Worm (Caenorhabditis elegans) whole organism, L1 larva: ENCODE results near the gene T16A1.4.

Source experiments
- F16B12.6 ChIP-seq: fragments of 150-350 bp; optimal IDR thresholded peaks from 2 replicates; lab custom pipeline; 2014; ENCODE audit warnings: missing biosample characterization, missing genetic modification characterization
- ama-1 ChIP-seq: fragments of 150-350 bp; optimal IDR thresholded peaks from 2 replicates; lab custom pipeline; 2014
- egl-13 ChIP-seq: sonication (generic microtip); optimal IDR thresholded peaks from 2 replicates; lab custom pipeline; 2016; ENCODE audit warnings: missing genotype, missing genetic modification reagents, missing genetic modification characterization, missing compliant biosample characterization
- elt-2 ChIP-seq: sonication (generic microtip); optimal IDR thresholded peaks from 2 replicates; lab custom pipeline; 2016; ENCODE audit warnings: missing genetic modification characterization, mild to moderate bottlenecking, inconsistent platforms, missing compliant biosample characterization, missing genetic modification reagents
- fkh-8 ChIP-seq: sonication (generic microtip); optimal IDR thresholded peaks from 2 replicates; lab custom pipeline; 2016; ENCODE audit warnings: mild to moderate bottlenecking, missing genetic modification characterization, missing compliant biosample characterization
- mab-9 ChIP-seq: fragments of 200-800 bp; sonication (Bioruptor generic); IDR thresholded peaks from 2 replicates; pipeline ENCODE4 v1.3.6; 2022; ENCODE audit warnings: missing genetic modification reagents, missing genetic modification characterization, missing compliant biosample characterization
- nhr-237 ChIP-seq: fragments of 150-350 bp; optimal IDR thresholded peaks from 2 replicates; lab custom pipeline; 2014; ENCODE audit warnings: missing biosample characterization, missing genetic modification characterization
- nhr-85 ChIP-seq: sonication (generic microtip); peaks from one replicate; lab custom pipeline; 2016; ENCODE audit warnings: missing genetic modification characterization, inconsistent platforms, missing compliant biosample characterization
- pqm-1 ChIP-seq: sonication (generic microtip); optimal IDR thresholded peaks from 3 replicates; lab custom pipeline; 2017; ENCODE audit warnings: missing biosample characterization, missing genetic modification characterization
- zag-1 ChIP-seq: fragments of 150-350 bp; optimal IDR thresholded peaks from 2 replicates; lab custom pipeline; 2014; ENCODE audit warnings: missing biosample characterization, missing genetic modification characterization

ce11 chrII:2112948-2113347 is 31.6 kb downstream of the T16A1.4 start, which contains the start of gene R52.6:
- TF ChIP-seq fkh-8 (tag; lab: Kevin White, UChicago) (no peak), elt-2 (tag; lab: Kevin White, UChicago) (no peak), F16B12.6 (no peak), ama-1 (lab: Kevin White, UChicago) (no peak), mab-9 (GFP tag; lab: Robert Waterston, UW) (no peak), egl-13 (no peak), pqm-1 (tag; lab: Kevin White, UChicago) (no peak), nhr-85 (tag; lab: Kevin White, UChicago) (no peak), nhr-237 (tag; lab: Kevin White, UChicago) (no peak), zag-1 (no peak)
